Fruit fly (Drosophila melanogaster): ENCODE measurements around the gene nmo.

DNA sequence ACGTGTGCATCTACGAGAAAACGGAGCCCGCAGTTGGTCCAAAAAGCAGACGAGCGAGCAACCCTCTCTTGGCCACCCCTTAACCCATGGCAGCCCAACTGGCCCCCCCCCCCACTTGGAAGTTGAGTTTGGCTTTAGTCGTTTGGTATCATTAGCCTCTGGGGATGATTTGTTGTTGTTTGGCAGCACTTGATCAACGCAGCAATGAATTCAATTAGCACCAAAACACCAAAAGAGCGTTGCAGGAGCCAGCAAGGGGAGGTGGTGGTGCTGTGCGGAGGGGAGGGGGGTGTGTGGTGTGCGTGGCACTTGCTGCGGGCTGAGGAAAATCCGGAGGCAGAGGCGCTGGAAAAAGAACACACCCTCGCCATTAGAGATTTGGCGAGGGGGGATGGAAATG lies 23.9 kb upstream of the nmo start:
- TF ChIP-seq CG4318 (GFP tag; optimal IDR thresholded peaks at IDR 0.05): no peak
- no peak for TF ChIP-seq CG32006 (GFP tag; optimal IDR thresholded peaks at IDR 0.05)
- no peak for TF ChIP-seq CG16779 (tag; optimal IDR thresholded peaks at IDR 0.05)
- TF ChIP-seq CG34406 (GFP tag; optimal IDR thresholded peaks at IDR 0.05): no peak

Data from whole organism, prepupa.